Fruit fly (Drosophila melanogaster): ENCODE measurements around the gene del.

del gene

dm6 chr2L:21108759-21109282, 39.5 kb downstream of the del start (continued):
- TF ChIP-seq Atf6 (GFP tag; IDR thresholded peaks at IDR 0.05) (0 out of 2 replicates have a peak, but pooled peaks have one; percentile 30), pho (GFP tag; optimal IDR thresholded peaks at IDR 0.05) (no peak), D19A (tag; optimal IDR thresholded peaks at IDR 0.05) (peak; percentile 71), CrebB (tag; optimal IDR thresholded peaks at IDR 0.05) (no peak), Chrac-16 (GFP tag; optimal IDR thresholded peaks at IDR 0.05) (peak; percentile 33), dan (GFP tag; IDR thresholded peaks at IDR 0.05) (no peak), Bdp1 (GFP tag; optimal IDR thresholded peaks at IDR 0.05) (peak; percentile 26), CG10543 (GFP tag; optimal IDR thresholded peaks at IDR 0.05) (no peak), sna (GFP tag; IDR thresholded peaks at IDR 0.05; ENCODE audit: partially characterized antibody) (no peak), ATbp (GFP tag; optimal IDR thresholded peaks at IDR 0.05) (peak; percentile 34), Doc3 (GFP tag; IDR thresholded peaks at IDR 0.05; ENCODE audit: partially characterized antibody) (no peak), CHES-1-like (GFP tag; optimal IDR thresholded peaks at IDR 0.05) (peak; percentile 38), lab (GFP tag; optimal IDR thresholded peaks at IDR 0.05) (peak; percentile 45), gsb (GFP tag; IDR thresholded peaks at IDR 0.05) (no peak), CG9215 (GFP tag; IDR thresholded peaks at IDR 0.05) (no peak), Hr78 (GFP tag; optimal IDR thresholded peaks at IDR 0.05) (peak in 1 of 2 experiments; percentile 19), CG17328 (GFP tag; IDR thresholded peaks at IDR 0.05) (peak; percentile 43; the same call in 1 of the 2 replicates), nom (GFP tag; optimal IDR thresholded peaks at IDR 0.05) (no peak), ac (GFP tag; optimal IDR thresholded peaks at IDR 0.05) (peak; percentile 34), Xrp1 (GFP tag; IDR thresholded peaks at IDR 0.05) (peak; percentile 62), oc (tag; optimal IDR thresholded peaks at IDR 0.05) (peak; percentile 31), CG34376 (GFP tag; optimal IDR thresholded peaks at IDR 0.05) (no peak), crp (GFP tag; optimal IDR thresholded peaks at IDR 0.05) (peak; percentile 8 to 82), nerfin-1 (tag; optimal IDR thresholded peaks at IDR 0.05) (peak; percentile 12), CG16813 (GFP tag; IDR thresholded peaks at IDR 0.05; ENCODE audit: partially characterized antibody) (no peak), CG18011 (GFP tag; optimal IDR thresholded peaks at IDR 0.05) (no peak), slou (GFP tag; optimal IDR thresholded peaks at IDR 0.05) (peak; percentile 10), CG31441 (GFP tag; IDR thresholded peaks at IDR 0.05) (peak; percentile 49), ara (GFP tag; IDR thresholded peaks at IDR 0.05) (peak; percentile 64; the same call in 1 of the 2 replicates), wor (GFP tag; IDR thresholded peaks at IDR 0.05) (no peak), CG8944 (GFP tag; optimal IDR thresholded peaks at IDR 0.05) (peak; percentile 22), sens-2 (GFP tag; IDR thresholded peaks at IDR 0.05) (no peak), exex (tag; optimal IDR thresholded peaks at IDR 0.05) (no peak), CG12104 (GFP tag; optimal IDR thresholded peaks at IDR 0.05) (peak; percentile 66), CG17359 (tag; optimal IDR thresholded peaks at IDR 0.05) (peak; percentile 38), CG15011 (GFP tag; optimal IDR thresholded peaks at IDR 0.05) (no peak), CG32767 (GFP tag; IDR thresholded peaks at IDR 0.05) (peak; percentile 66; the same call in 1 of the 2 replicates), ab (GFP tag; optimal IDR thresholded peaks at IDR 0.05) (peak; percentile 8), emc (GFP tag; optimal IDR thresholded peaks at IDR 0.05) (no peak), CG4730 (GFP tag; IDR thresholded peaks at IDR 0.05) (no peak), CG42726 (GFP tag; IDR thresholded peaks at IDR 0.05; ENCODE audit: partially characterized antibody) (no peak), CG3995 (GFP tag; optimal IDR thresholded peaks at IDR 0.05) (no peak), CG6272 (GFP tag; IDR thresholded peaks at IDR 0.05) (no peak), zen (tag; optimal IDR thresholded peaks at IDR 0.05) (peak; percentile 1), CG17912 (GFP tag; optimal IDR thresholded peaks at IDR 0.05) (no peak), CG7987 (GFP tag; optimal IDR thresholded peaks at IDR 0.05) (no peak), lov (optimal IDR thresholded peaks at IDR 0.05) (no peak), lov (GFP tag; IDR thresholded peaks at IDR 0.05) (peak; percentile 7; the same call in 1 of the 3 replicates), D (optimal IDR thresholded peaks at IDR 0.05) (no peak), D (GFP tag; optimal IDR thresholded peaks at IDR 0.05) (peak; percentile 60)
